Fruit fly (Drosophila melanogaster): ENCODE data around the gene CG43740.

Gene CG43740

dm6 chrX:10365748-10366415, 32.4 kb downstream of the CG43740 start:
- TF ChIP-seq kay (GFP tag; optimal IDR thresholded peaks at IDR 0.05) (no peak), en (GFP tag; optimal IDR thresholded peaks at IDR 0.05) (no peak), Hmx (GFP tag; optimal IDR thresholded peaks at IDR 0.05) (no peak), CG32767 (GFP tag; IDR thresholded peaks at IDR 0.05) (no peak), CG7987 (GFP tag; optimal IDR thresholded peaks at IDR 0.05) (no peak), Ssrp (tag; optimal IDR thresholded peaks at IDR 0.05) (no peak), Drgx (GFP tag; IDR thresholded peaks at IDR 0.05) (no peak), CG7928 (GFP tag; optimal IDR thresholded peaks at IDR 0.05) (no peak), ems (GFP tag; optimal IDR thresholded peaks at IDR 0.05) (no peak), vnd (GFP tag; IDR thresholded peaks at IDR 0.05; ENCODE audit: partially characterized antibody) (peak; percentile 93), Deaf1 (tag; optimal IDR thresholded peaks at IDR 0.05) (peak; percentile 34), CG5953 (GFP tag; IDR thresholded peaks at IDR 0.05) (no peak), CG18476 (GFP tag; optimal IDR thresholded peaks at IDR 0.05) (no peak), CG1603 (tag; optimal IDR thresholded peaks at IDR 0.05) (peak; percentile 82), Spps (tag; optimal IDR thresholded peaks at IDR 0.05) (no peak), ind (GFP tag; optimal IDR thresholded peaks at IDR 0.05) (no peak), org-1 (GFP tag; optimal IDR thresholded peaks at IDR 0.05) (peak; percentile 8), CG31441 (GFP tag; IDR thresholded peaks at IDR 0.05) (no peak), CG34376 (GFP tag; optimal IDR thresholded peaks at IDR 0.05) (peak; percentile 50), Oli (tag; optimal IDR thresholded peaks at IDR 0.05) (no peak), CG11398 (GFP tag; optimal IDR thresholded peaks at IDR 0.05) (no peak), nerfin-1 (tag; optimal IDR thresholded peaks at IDR 0.05) (peak; percentile 55), Hr78 (GFP tag; optimal IDR thresholded peaks at IDR 0.05) (no peak), HLHmδ (GFP tag; optimal IDR thresholded peaks at IDR 0.05) (no peak), hbn (GFP tag; IDR thresholded peaks at IDR 0.05; ENCODE audit: partially characterized antibody) (peak; percentile 91), caup (GFP tag; optimal IDR thresholded peaks at IDR 0.05; ENCODE audit: severe bottlenecking) (peak; percentile 15), nau (GFP tag; optimal IDR thresholded peaks at IDR 0.05) (no peak), Ptx1 (GFP tag; IDR thresholded peaks at IDR 0.05) (0 out of 2 replicates have a peak, but pooled peaks have one; percentile 11), E2f1 (GFP tag; IDR thresholded peaks at IDR 0.05) (no peak), CG4424 (GFP tag; optimal IDR thresholded peaks at IDR 0.05) (no peak), Hsf (GFP tag; optimal IDR thresholded peaks at IDR 0.05) (no peak), hb (GFP tag; IDR thresholded peaks at IDR 0.05; ENCODE audit: partially characterized antibody) (peak; percentile 96), cad (GFP tag; optimal IDR thresholded peaks at IDR 0.05) (no peak), shn (GFP tag; optimal IDR thresholded peaks at IDR 0.05) (no peak), zfh2 (GFP tag; optimal IDR thresholded peaks at IDR 0.05) (no peak), tup (GFP tag; optimal IDR thresholded peaks at IDR 0.05) (no peak), CG31224 (GFP tag; IDR thresholded peaks at IDR 0.05) (no peak), HmgZ (tag; optimal IDR thresholded peaks at IDR 0.05) (peak; percentile 17), CG14050 (GFP tag; IDR thresholded peaks at IDR 0.05) (no peak), Jarid2 (GFP tag; optimal IDR thresholded peaks at IDR 0.05) (peak; percentile 37), CG4360 (GFP tag; IDR thresholded peaks at IDR 0.05) (no peak), gsb (GFP tag; IDR thresholded peaks at IDR 0.05) (no peak), her (GFP tag; optimal IDR thresholded peaks at IDR 0.05) (no peak), CG10979 (tag; optimal IDR thresholded peaks at IDR 0.05) (no peak), CG42726 (GFP tag; IDR thresholded peaks at IDR 0.05; ENCODE audit: partially characterized antibody) (peak; percentile 90), CG6654 (GFP tag; optimal IDR thresholded peaks at IDR 0.05) (no peak), kah (GFP tag; optimal IDR thresholded peaks at IDR 0.05) (peak; percentile 15), Fer2 (tag; optimal IDR thresholded peaks at IDR 0.05) (no peak), CG1024 (GFP tag; IDR thresholded peaks at IDR 0.05) (no peak), sisA (GFP tag; IDR thresholded peaks at IDR 0.05) (no peak)

All from whole organism, embryonic.